Worm (Caenorhabditis elegans): ENCODE data around the gene srab-1.

DNA sequence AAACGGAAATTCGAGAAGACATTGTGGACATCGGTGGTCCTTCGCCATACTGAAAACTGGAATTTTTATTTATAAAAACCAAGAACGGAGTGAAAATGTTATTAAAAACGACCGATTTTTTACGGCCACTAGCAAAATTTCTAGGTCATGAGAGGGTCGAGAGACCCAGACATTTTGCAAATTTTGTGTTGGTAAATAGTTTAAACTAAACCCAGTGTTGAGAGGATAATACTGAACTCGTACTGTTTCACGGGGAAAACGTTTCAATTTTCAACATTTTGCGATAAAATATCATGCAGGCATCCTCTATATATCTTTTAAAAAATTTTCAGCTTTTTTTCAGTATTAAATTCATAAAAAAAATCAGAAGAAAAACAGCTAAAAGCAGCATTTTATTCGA, 17.2 kb upstream of the srab-1 start, which contains the start of gene C04F5.9:
- no peak for TF ChIP-seq tbx-2 (tag; optimal IDR thresholded peaks at IDR 0.05)
- TF ChIP-seq lim-6 (tag; optimal IDR thresholded peaks at IDR 0.05): no peak
- TF ChIP-seq fkh-10 (GFP tag; optimal IDR thresholded peaks at IDR 0.05): no peak
- no peak for TF ChIP-seq nfya-1 (tag; optimal IDR thresholded peaks at IDR 0.05)
- no peak for TF ChIP-seq ama-1 (optimal IDR thresholded peaks at IDR 0.05)
- TF ChIP-seq T23F11.4 (GFP tag; optimal IDR thresholded peaks at IDR 0.05): no peak
- no peak for TF ChIP-seq pha-4 (tag; optimal IDR thresholded peaks at IDR 0.05)
- no peak for TF ChIP-seq unc-55 (GFP tag; optimal IDR thresholded peaks at IDR 0.05)
- no peak for TF ChIP-seq pqm-1 (tag; optimal IDR thresholded peaks at IDR 0.05)

Measured in whole organism, late embryonic.